Worm (Caenorhabditis elegans) whole organism, late embryonic: ENCODE measurements around the gene ugt-58.

Source experiments
- C38D4.7 ChIP-seq: fragments of 200-800 bp; sonication (Bioruptor generic); optimal IDR thresholded peaks from 2 replicates; lab custom pipeline; 2018; ENCODE audit warnings: mild to moderate bottlenecking, missing genetic modification characterization, moderate library complexity, missing compliant biosample characterization
- F13H6.1 ChIP-seq: sonication (generic microtip); optimal IDR thresholded peaks from 2 replicates; lab custom pipeline; 2016; ENCODE audit warnings: missing genetic modification characterization, missing compliant biosample characterization
- K02D7.2 ChIP-seq: sonication (generic microtip); optimal IDR thresholded peaks from 2 replicates; lab custom pipeline; 2017; ENCODE audit warnings: mild to moderate bottlenecking, missing genetic modification characterization, missing compliant biosample characterization
- K09A11.1 ChIP-seq: sonication (generic microtip); optimal IDR thresholded peaks from 2 replicates; lab custom pipeline; 2017; ENCODE audit warnings: antibody characterized with exemption, mild to moderate bottlenecking, missing genetic modification characterization, missing compliant biosample characterization; ENCODE audit not compliant: insufficient read depth
- ahr-1 ChIP-seq: sonication (generic microtip); optimal IDR thresholded peaks from 2 replicates; lab custom pipeline; 2016; ENCODE audit warnings: missing genetic modification characterization, missing compliant biosample characterization
- ama-1 ChIP-seq: fragments of 150-350 bp; optimal IDR thresholded peaks from 2 replicates; lab custom pipeline; 2014
- ceh-14 ChIP-seq: sonication (generic microtip); optimal IDR thresholded peaks from 2 replicates; lab custom pipeline; 2016; ENCODE audit warnings: missing genotype, missing genetic modification characterization, missing compliant biosample characterization
- ceh-18 ChIP-seq: sonication (generic microtip); optimal IDR thresholded peaks from 2 replicates; lab custom pipeline; 2016; ENCODE audit warnings: missing genetic modification characterization, missing compliant biosample characterization
- ceh-24 ChIP-seq: sonication (generic microtip); optimal IDR thresholded peaks from 2 replicates; lab custom pipeline; 2016; ENCODE audit warnings: mild to moderate bottlenecking, missing genetic modification characterization, missing compliant biosample characterization
- ceh-30 ChIP-seq: fragments of 150-350 bp; optimal IDR thresholded peaks from 2 replicates; lab custom pipeline; 2014; ENCODE audit warnings: missing biosample characterization, missing genetic modification characterization
- ceh-31 ChIP-seq: sonication (generic microtip); optimal IDR thresholded peaks from 2 replicates; lab custom pipeline; 2016; ENCODE audit warnings: missing genetic modification characterization, missing compliant biosample characterization
- ceh-34 ChIP-seq: sonication (generic microtip); optimal IDR thresholded peaks from 2 replicates; lab custom pipeline; 2016; ENCODE audit warnings: mild to moderate bottlenecking, missing genetic modification characterization, missing compliant biosample characterization
- ceh-45 ChIP-seq: fragments of 200-800 bp; sonication (Bioruptor generic); IDR thresholded peaks from 2 replicates; pipeline ENCODE4 v1.3.6; 2022; ENCODE audit warnings: missing genetic modification reagents, missing genetic modification characterization, missing compliant biosample characterization
- dmd-4 ChIP-seq: sonication (generic microtip); optimal IDR thresholded peaks from 2 replicates; lab custom pipeline; 2016; ENCODE audit warnings: borderline replicate concordance, missing genetic modification characterization, missing compliant biosample characterization
- dve-1 ChIP-seq: sonication (generic microtip); optimal IDR thresholded peaks from 2 replicates; lab custom pipeline; 2017; ENCODE audit warnings: antibody characterized with exemption, mild to moderate bottlenecking, missing genetic modification characterization, missing compliant biosample characterization
- elt-2 ChIP-seq: sonication (generic microtip); optimal IDR thresholded peaks from 2 replicates; lab custom pipeline; 2016; ENCODE audit warnings: missing genetic modification reagents, missing genetic modification characterization, missing compliant biosample characterization
- eyg-1 ChIP-seq: sonication (generic microtip); optimal IDR thresholded peaks from 2 replicates; lab custom pipeline; 2016; ENCODE audit warnings: missing genotype, missing genetic modification characterization, missing compliant biosample characterization
- fax-1 ChIP-seq: sonication (generic microtip); optimal IDR thresholded peaks from 2 replicates; lab custom pipeline; 2016; ENCODE audit warnings: missing genotype, missing genetic modification characterization, missing compliant biosample characterization
- fkh-6 ChIP-seq: sonication (generic microtip); optimal IDR thresholded peaks from 2 replicates; lab custom pipeline; 2016; ENCODE audit warnings: missing genetic modification characterization, missing compliant biosample characterization
- hlh-15 ChIP-seq: sonication (generic microtip); optimal IDR thresholded peaks from 2 replicates; lab custom pipeline; 2016; ENCODE audit warnings: missing genetic modification characterization, missing compliant biosample characterization
- hlh-30 ChIP-seq: sonication (generic microtip); optimal IDR thresholded peaks from 2 replicates; lab custom pipeline; 2017; ENCODE audit warnings: antibody characterized with exemption, missing genetic modification characterization, missing compliant biosample characterization; ENCODE audit not compliant: insufficient read depth
- hlh-6 ChIP-seq: sonication (generic microtip); optimal IDR thresholded peaks from 2 replicates; lab custom pipeline; 2016; ENCODE audit warnings: missing genotype, missing genetic modification characterization, missing compliant biosample characterization
- hlh-8 ChIP-seq: sonication (generic microtip); optimal IDR thresholded peaks from 2 replicates; lab custom pipeline; 2016; ENCODE audit warnings: missing genotype, missing genetic modification characterization, missing compliant biosample characterization
- lim-6 ChIP-seq: sonication (generic microtip); optimal IDR thresholded peaks from 2 replicates; lab custom pipeline; 2016; ENCODE audit warnings: missing genetic modification characterization, missing compliant biosample characterization
- lin-11 ChIP-seq: fragments of 200-800 bp; sonication (Bioruptor generic); optimal IDR thresholded peaks from 2 replicates; lab custom pipeline; 2018; ENCODE audit warnings: mild to moderate bottlenecking, missing genetic modification characterization, missing compliant biosample characterization
- madf-2 ChIP-seq: sonication (generic microtip); optimal IDR thresholded peaks from 2 replicates; lab custom pipeline; 2017; ENCODE audit warnings: missing genetic modification characterization, missing compliant biosample characterization
- mec-3 ChIP-seq: sonication (generic microtip); optimal IDR thresholded peaks from 2 replicates; lab custom pipeline; 2016; ENCODE audit warnings: borderline replicate concordance, missing genetic modification characterization, missing compliant biosample characterization
- nfya-1 ChIP-seq: sonication (generic microtip); optimal IDR thresholded peaks from 2 replicates; lab custom pipeline; 2017; ENCODE audit warnings: missing genetic modification characterization, mild to moderate bottlenecking, missing compliant biosample characterization, antibody characterized with exemption, moderate library complexity
- nhr-11 ChIP-seq: fragments of 150-350 bp; optimal IDR thresholded peaks from 2 replicates; lab custom pipeline; 2014; ENCODE audit warnings: missing biosample characterization, missing genetic modification characterization
- pag-3 ChIP-seq: sonication (generic microtip); optimal IDR thresholded peaks from 2 replicates; lab custom pipeline; 2016; ENCODE audit warnings: missing compliant biosample characterization, missing genetic modification characterization, borderline replicate concordance
- pat-9 ChIP-seq: fragments of 200-800 bp; sonication (Bioruptor generic); optimal IDR thresholded peaks from 2 replicates; lab custom pipeline; 2018; ENCODE audit warnings: mild to moderate bottlenecking, missing genetic modification characterization, moderate library complexity, missing compliant biosample characterization
- pax-1 ChIP-seq: fragments of 150-350 bp; optimal IDR thresholded peaks from 2 replicates; lab custom pipeline; 2014; ENCODE audit warnings: missing biosample characterization, missing genetic modification characterization
- pha-2 ChIP-seq: sonication (generic microtip); optimal IDR thresholded peaks from 2 replicates; lab custom pipeline; 2017; ENCODE audit warnings: mild to moderate bottlenecking, missing genetic modification characterization, missing compliant biosample characterization
- pha-4 ChIP-seq: fragments of 150-350 bp; optimal IDR thresholded peaks from 2 replicates; lab custom pipeline; 2018; ENCODE audit warnings: missing biosample characterization, missing genetic modification reagents, missing genetic modification characterization
- pqm-1 ChIP-seq: sonication (generic microtip); optimal IDR thresholded peaks from 2 replicates; lab custom pipeline; 2016; ENCODE audit warnings: missing genetic modification characterization, missing compliant biosample characterization
- pros-1 ChIP-seq: fragments of 150-350 bp; optimal IDR thresholded peaks from 2 replicates; lab custom pipeline; 2014; ENCODE audit warnings: missing biosample characterization, missing genetic modification reagents, missing genetic modification characterization
- ref-2 ChIP-seq: sonication (generic microtip); optimal IDR thresholded peaks from 2 replicates; lab custom pipeline; 2016; ENCODE audit warnings: missing genetic modification characterization, missing compliant biosample characterization
- rnt-1 ChIP-seq: sonication (generic microtip); optimal IDR thresholded peaks from 2 replicates; lab custom pipeline; 2016; ENCODE audit warnings: missing genetic modification characterization, missing compliant biosample characterization
- sdc-2 ChIP-seq: sonication (generic microtip); optimal IDR thresholded peaks from 2 replicates; lab custom pipeline; 2016; ENCODE audit warnings: missing genotype, missing genetic modification characterization, missing compliant biosample characterization
- sox-2 ChIP-seq: fragments of 200-800 bp; sonication (Bioruptor generic); IDR thresholded peaks from 2 replicates; pipeline ENCODE4 v1.3.6; 2022; ENCODE audit warnings: missing genetic modification reagents, missing genetic modification characterization, missing compliant biosample characterization
- sox-4 ChIP-seq: sonication (generic microtip); optimal IDR thresholded peaks from 2 replicates; lab custom pipeline; 2017; ENCODE audit warnings: mild to moderate bottlenecking, missing genetic modification characterization, inconsistent platforms, missing compliant biosample characterization
- syd-9 ChIP-seq: sonication (generic microtip); optimal IDR thresholded peaks from 2 replicates; lab custom pipeline; 2016; ENCODE audit warnings: mild to moderate bottlenecking, missing genetic modification characterization, moderate library complexity, missing compliant biosample characterization
- tbx-2 ChIP-seq: sonication (generic microtip); optimal IDR thresholded peaks from 2 replicates; lab custom pipeline; 2016; ENCODE audit warnings: missing genetic modification characterization, missing compliant biosample characterization
- tbx-7 ChIP-seq: sonication (generic microtip); optimal IDR thresholded peaks from 2 replicates; lab custom pipeline; 2016; ENCODE audit warnings: missing genotype, missing genetic modification characterization, missing compliant biosample characterization
- ttx-3 ChIP-seq: sonication (generic microtip); optimal IDR thresholded peaks from 2 replicates; lab custom pipeline; 2016; ENCODE audit warnings: missing genetic modification reagents, missing genetic modification characterization, missing compliant biosample characterization
- unc-42 ChIP-seq: sonication (generic microtip); optimal IDR thresholded peaks from 2 replicates; lab custom pipeline; 2016; ENCODE audit warnings: missing genotype, missing genetic modification characterization, missing compliant biosample characterization
- unc-55 ChIP-seq: sonication (generic microtip); optimal IDR thresholded peaks from 2 replicates; lab custom pipeline; 2017; ENCODE audit warnings: missing biosample characterization, missing genetic modification reagents, missing genetic modification characterization
- unc-86 ChIP-seq: sonication (generic microtip); optimal IDR thresholded peaks from 2 replicates; lab custom pipeline; 2016; ENCODE audit warnings: missing genetic modification characterization, missing compliant biosample characterization
- zip-5 ChIP-seq: sonication (generic microtip); optimal IDR thresholded peaks from 2 replicates; lab custom pipeline; 2016; ENCODE audit warnings: missing genetic modification characterization, missing compliant biosample characterization
- ztf-16 ChIP-seq: sonication (generic microtip); optimal IDR thresholded peaks from 2 replicates; lab custom pipeline; 2017; ENCODE audit warnings: missing genetic modification characterization, missing compliant biosample characterization

ugt-58 gene

ce11 chrII:9604063-9604462 lies 17.5 kb upstream of the ugt-58 start:
- no peak for TF ChIP-seq pha-2 (tag; lab: Kevin White, UChicago)
- TF ChIP-seq pros-1 (tag; lab: Kevin White, UChicago), result no peak
- no peak for TF ChIP-seq elt-2 (tag; lab: Kevin White, UChicago)
- TF ChIP-seq sox-4, result no peak
- TF ChIP-seq nhr-11, result no peak
- TF ChIP-seq ttx-3 (tag; lab: Kevin White, UChicago), result no peak
- no peak for TF ChIP-seq hlh-6 (tag; lab: Kevin White, UChicago)
- TF ChIP-seq pat-9 (tag; lab: Kevin White, UChicago), result no peak
- no peak for TF ChIP-seq mec-3 (tag; lab: Kevin White, UChicago)
- TF ChIP-seq pqm-1 (tag; lab: Kevin White, UChicago), result no peak
- TF ChIP-seq ceh-45 (GFP tag; lab: Robert Waterston, UW), result no peak
- TF ChIP-seq unc-42 (tag; lab: Kevin White, UChicago), result no peak
- TF ChIP-seq K09A11.1 (tag; lab: Kevin White, UChicago), result no peak
- no peak for TF ChIP-seq pax-1 (tag; lab: Kevin White, UChicago)
- no peak for TF ChIP-seq dmd-4 (tag; lab: Kevin White, UChicago)
- no peak for TF ChIP-seq dve-1
- no peak for TF ChIP-seq zip-5 (tag; lab: Kevin White, UChicago)
- TF ChIP-seq pha-4, result no peak
- TF ChIP-seq, all 69 proteins: peak for 0

- TF ChIP-seq hlh-30 (tag; lab: Kevin White, UChicago) (peak; percentile 96), ceh-24 (tag; lab: Kevin White, UChicago) (no peak), zip-5 (tag; lab: Kevin White, UChicago) (no peak), hlh-8 (tag; lab: Kevin White, UChicago) (no peak), F13H6.1 (tag; lab: Kevin White, UChicago) (peak; percentile 62), lim-6 (tag; lab: Kevin White, UChicago) (no peak), syd-9 (tag; lab: Kevin White, UChicago) (no peak), eyg-1 (no peak), sdc-2 (tag; lab: Kevin White, UChicago) (no peak), ceh-31 (tag; lab: Kevin White, UChicago) (peak; percentile 41), ceh-34 (tag; lab: Kevin White, UChicago) (peak; percentile 2), pax-1 (tag; lab: Kevin White, UChicago) (peak; percentile 32), madf-2 (tag; lab: Kevin White, UChicago) (no peak), pqm-1 (tag; lab: Kevin White, UChicago) (peak; percentile 8), fkh-6 (no peak), fax-1 (tag; lab: Kevin White, UChicago) (no peak), elt-2 (tag; lab: Kevin White, UChicago) (peak; percentile 59), sox-4 (no peak), ztf-16 (tag; lab: Kevin White, UChicago) (no peak), ahr-1 (no peak), ceh-14 (no peak), hlh-15 (tag; lab: Kevin White, UChicago) (no peak), hlh-6 (tag; lab: Kevin White, UChicago) (no peak), lin-11 (tag; lab: Kevin White, UChicago) (no peak), ceh-45 (GFP tag; lab: Robert Waterston, UW) (no peak), ref-2 (tag; lab: Kevin White, UChicago) (peak; percentile 10), nfya-1 (tag; lab: Kevin White, UChicago) (peak; percentile 76), tbx-2 (tag; lab: Kevin White, UChicago) (peak; percentile 55), dve-1 (peak; percentile 52), C38D4.7 (no peak), unc-86 (tag; lab: Kevin White, UChicago) (no peak), dmd-4 (tag; lab: Kevin White, UChicago) (no peak), K02D7.2 (no peak), rnt-1 (peak; percentile 42), ceh-18 (tag; lab: Kevin White, UChicago) (peak; percentile 84), pag-3 (no peak), ceh-30 (tag; lab: Kevin White, UChicago) (no peak), sox-2 (no peak), unc-55 (GFP tag; lab: Kevin White, UChicago) (peak; percentile 85), tbx-7 (tag; lab: Kevin White, UChicago) (no peak), pros-1 (tag; lab: Kevin White, UChicago) (peak; percentile 41), ama-1 (lab: Kevin White, UChicago) (no peak), unc-42 (tag; lab: Kevin White, UChicago) (peak; percentile 33)
- TF ChIP-seq, all 69 proteins: peak for 16
Observed at ce11 chrII:9603419-9603818, 16.8 kb upstream of the ugt-58 start.
